Fruit fly (Drosophila melanogaster): Measurements from ENCODE around the gene Galk.
A peak's percentile ranks its signal among the peaks of the same experiment; 100 is the strongest.

Gene Galk

DNA sequence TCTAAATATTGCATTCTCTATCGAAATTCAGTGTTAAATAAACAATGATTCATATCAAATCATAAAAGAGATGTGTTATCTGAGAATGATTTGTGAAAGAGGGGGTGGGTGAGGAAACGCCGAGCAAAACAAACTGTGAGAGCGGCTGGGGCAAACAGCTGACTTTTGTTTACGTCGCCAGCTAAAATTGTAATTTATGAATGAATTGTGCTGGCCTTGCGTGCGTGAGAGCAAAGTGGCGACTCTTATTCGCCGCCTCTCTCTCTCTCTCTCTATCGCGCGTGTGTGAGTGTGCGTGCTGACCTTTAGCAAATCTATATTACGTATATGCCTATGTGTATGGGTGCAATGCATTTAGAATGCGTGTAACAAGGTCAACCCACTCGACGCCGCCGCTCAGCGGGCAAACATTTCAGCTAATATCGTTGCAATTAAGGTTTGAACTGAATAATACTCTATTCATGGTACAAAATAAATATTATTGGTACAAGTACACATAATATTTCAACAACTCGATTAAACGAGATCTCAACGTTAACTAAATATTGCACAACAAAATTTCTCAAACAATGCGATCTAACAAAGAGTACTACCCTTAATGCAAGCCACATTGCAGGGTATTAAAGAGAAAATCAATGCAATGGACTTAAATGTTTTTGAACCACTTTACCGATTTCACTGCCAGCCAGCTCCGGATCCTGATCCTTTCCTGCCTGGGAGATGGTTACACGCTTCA, 7.0 kb downstream of the Galk start (continued):
- TF ChIP-seq stwl (tag; optimal IDR thresholded peaks at IDR 0.05) (no peak), CG2129 (GFP tag; IDR thresholded peaks at IDR 0.05; ENCODE audit: partially characterized antibody) (no peak), cad (GFP tag; optimal IDR thresholded peaks at IDR 0.05) (no peak), wor (GFP tag; IDR thresholded peaks at IDR 0.05) (no peak), CG4854 (GFP tag; optimal IDR thresholded peaks at IDR 0.05) (no peak), crp (GFP tag; optimal IDR thresholded peaks at IDR 0.05) (peak; percentile 3 to 83), CG10267 (tag; optimal IDR thresholded peaks at IDR 0.05) (peak; percentile 9), CG7357 (GFP tag; IDR thresholded peaks at IDR 0.05) (0 out of 3 replicates have a peak, but pooled peaks have one; percentile 13), CG13296 (GFP tag; optimal IDR thresholded peaks at IDR 0.05) (no peak), ara (GFP tag; IDR thresholded peaks at IDR 0.05) (no peak; the same call in 1 of the 2 replicates), croc (GFP tag; conservative IDR thresholded peaks at IDR 0.05) (no peak), sob (GFP tag; IDR thresholded peaks at IDR 0.05) (peak; percentile 21; the same call in 1 of the 2 replicates), CG4820 (GFP tag; optimal IDR thresholded peaks at IDR 0.05) (no peak), CG1602 (GFP tag; optimal IDR thresholded peaks at IDR 0.05) (no peak), HmgD (GFP tag; optimal IDR thresholded peaks at IDR 0.05) (no peak), Doc2 (GFP tag; IDR thresholded peaks at IDR 0.05) (0 out of 2 replicates have a peak, but pooled peaks have one; percentile 18), Ptx1 (GFP tag; IDR thresholded peaks at IDR 0.05) (peak; percentile 63), CG17328 (GFP tag; IDR thresholded peaks at IDR 0.05) (no peak), tna (GFP tag; IDR thresholded peaks at IDR 0.05; ENCODE audit: partially characterized antibody) (no peak), CG9932 (GFP tag; IDR thresholded peaks at IDR 0.05) (no peak), CG3163 (GFP tag; optimal IDR thresholded peaks at IDR 0.05) (no peak), gsb (GFP tag; IDR thresholded peaks at IDR 0.05) (no peak), CG11723 (GFP tag; optimal IDR thresholded peaks at IDR 0.05) (no peak), cato (GFP tag; optimal IDR thresholded peaks at IDR 0.05; ENCODE audit: borderline replicate concordance) (no peak), toy (GFP tag; IDR thresholded peaks at IDR 0.05) (no peak), ac (GFP tag; optimal IDR thresholded peaks at IDR 0.05) (no peak), btn (GFP tag; optimal IDR thresholded peaks at IDR 0.05) (no peak), Jarid2 (GFP tag; optimal IDR thresholded peaks at IDR 0.05) (no peak), CG2202 (tag; optimal IDR thresholded peaks at IDR 0.05) (no peak), nerfin-2 (GFP tag; IDR thresholded peaks at IDR 0.05; ENCODE audit: partially characterized antibody) (no peak), CG9437 (GFP tag; optimal IDR thresholded peaks at IDR 0.05) (no peak), her (GFP tag; optimal IDR thresholded peaks at IDR 0.05) (no peak), unpg (GFP tag; optimal IDR thresholded peaks at IDR 0.05) (no peak), CG18476 (GFP tag; optimal IDR thresholded peaks at IDR 0.05) (no peak), CG31224 (GFP tag; IDR thresholded peaks at IDR 0.05) (no peak), CG12236 (GFP tag; optimal IDR thresholded peaks at IDR 0.05) (no peak), ewg (GFP tag; optimal IDR thresholded peaks at IDR 0.05) (peak; percentile 11), esg (GFP tag; conservative IDR thresholded peaks at IDR 0.05) (peak; percentile 25; the same call in 1 of the 2 replicates), Med (GFP tag) (peak; percentile 26), CG14441 (GFP tag; IDR thresholded peaks at IDR 0.05) (peak; percentile 42; the same call in 1 of the 2 replicates), bcd (GFP tag; optimal IDR thresholded peaks at IDR 0.05) (no peak), trh (GFP tag; optimal IDR thresholded peaks at IDR 0.05) (no peak), CG6854 (GFP tag; optimal IDR thresholded peaks at IDR 0.05) (no peak), CG8089 (GFP tag; optimal IDR thresholded peaks at IDR 0.05) (no peak), CG4424 (GFP tag; optimal IDR thresholded peaks at IDR 0.05) (no peak), Sin3A (optimal IDR thresholded peaks at IDR 0.05) (no peak), CG13894 (tag; optimal IDR thresholded peaks at IDR 0.05) (no peak), GATAe (GFP tag; conservative IDR thresholded peaks at IDR 0.05) (no peak), CG8944 (GFP tag; optimal IDR thresholded peaks at IDR 0.05) (no peak), CG2120 (GFP tag; optimal IDR thresholded peaks at IDR 0.05) (no peak), Dip2 (GFP tag; IDR thresholded peaks at IDR 0.05) (no peak)
